ENCODE assay signal across 1 fruit fly cellular context in genomic region chr3R:9928205-9929008, dm6.
A peak's percentile ranks its signal among the peaks of the same experiment; 100 is the strongest.
TF ChIP-seq lines count a peak whose summit lies in the region.

No protein-coding gene starts in this region.

TF ChIP-seq in whole organism, embryonic, 481 proteins besides CTCF, POLR2A, EP300 and RAD21 (continued from another document):
- TF ChIP-seq gce (GFP tag; IDR thresholded peaks at IDR 0.05; lab: Robert Waterston, UW) (no peak), zen2 (GFP tag; IDR thresholded peaks at IDR 0.05; lab: Robert Waterston, UW; ENCODE audit: partially characterized antibody) (no peak), CG13894 (tag; optimal IDR thresholded peaks at IDR 0.05; lab: Kevin White, UChicago) (peak; percentile 72), tin (GFP tag; optimal IDR thresholded peaks at IDR 0.05; lab: Kevin White, UChicago) (no peak), amos (GFP tag; IDR thresholded peaks at IDR 0.05; lab: Robert Waterston, UW; ENCODE audit: partially characterized antibody) (0 out of 2 replicates have a peak, but pooled peaks have one; percentile 18), stc (GFP tag; IDR thresholded peaks at IDR 0.05; lab: Robert Waterston, UW) (no peak; the same call in 1 of the 2 replicates), CG17385 (GFP tag; optimal IDR thresholded peaks at IDR 0.05; lab: Kevin White, UChicago) (no peak), disco-r (GFP tag; optimal IDR thresholded peaks at IDR 0.05; lab: Kevin White, UChicago) (no peak), CG6689 (GFP tag; IDR thresholded peaks at IDR 0.05; lab: Robert Waterston, UW) (no peak), E2f2 (GFP tag; IDR thresholded peaks at IDR 0.05; lab: Robert Waterston, UW) (no peak), CHES-1-like (GFP tag; optimal IDR thresholded peaks at IDR 0.05; lab: Kevin White, UChicago) (no peak), Neu2 (GFP tag; optimal IDR thresholded peaks at IDR 0.05; lab: Kevin White, UChicago; ENCODE audit: borderline replicate concordance) (no peak), CG3838 (GFP tag; optimal IDR thresholded peaks at IDR 0.05; lab: Kevin White, UChicago) (no peak), CG18619 (GFP tag; optimal IDR thresholded peaks at IDR 0.05; lab: Kevin White, UChicago) (no peak), CG8290 (GFP tag; optimal IDR thresholded peaks at IDR 0.05; lab: Kevin White, UChicago) (no peak), CG8290 (tag; optimal IDR thresholded peaks at IDR 0.05; lab: Kevin White, UChicago) (peak in 1 of 2 experiments; percentile 21), CG10321 (GFP tag; IDR thresholded peaks at IDR 0.05; lab: Robert Waterston, UW) (no peak), MTF-1 (GFP tag; optimal IDR thresholded peaks at IDR 0.05; lab: Kevin White, UChicago; ENCODE audit: borderline replicate concordance) (peak; percentile 71), H2.0 (GFP tag; IDR thresholded peaks at IDR 0.05; lab: Robert Waterston, UW) (no peak), HmgZ (tag; optimal IDR thresholded peaks at IDR 0.05; lab: Kevin White, UChicago) (no peak), org-1 (GFP tag; optimal IDR thresholded peaks at IDR 0.05; lab: Kevin White, UChicago) (no peak), CG10209 (GFP tag; optimal IDR thresholded peaks at IDR 0.05; lab: Kevin White, UChicago) (no peak), HLHmδ (GFP tag; optimal IDR thresholded peaks at IDR 0.05; lab: Kevin White, UChicago) (no peak), CG34376 (GFP tag; optimal IDR thresholded peaks at IDR 0.05; lab: Kevin White, UChicago) (peak; percentile 14), ftz-f1 (GFP tag; optimal IDR thresholded peaks at IDR 0.05; lab: Kevin White, UChicago) (no peak), CG42726 (GFP tag; IDR thresholded peaks at IDR 0.05; lab: Robert Waterston, UW; ENCODE audit: partially characterized antibody) (0 out of 2 replicates have a peak, but pooled peaks have one; percentile 6), Trl (optimal IDR thresholded peaks at IDR 0.05; lab: Kevin White, UChicago) (peak; percentile 75 to 94), Trl (GFP tag; optimal IDR thresholded peaks at IDR 0.05; lab: Kevin White, UChicago) (peak; percentile 3), gfzf (GFP tag; optimal IDR thresholded peaks at IDR 0.05; lab: Kevin White, UChicago) (no peak), HLH4C (GFP tag; IDR thresholded peaks at IDR 0.05; lab: Robert Waterston, UW; ENCODE audit: partially characterized antibody) (no peak), vvl (GFP tag; IDR thresholded peaks at IDR 0.05; lab: Robert Waterston, UW) (0 out of 2 replicates have a peak, but pooled peaks have one; percentile 6), CG11456 (GFP tag; IDR thresholded peaks at IDR 0.05; lab: Robert Waterston, UW) (no peak), CG13296 (GFP tag; optimal IDR thresholded peaks at IDR 0.05; lab: Kevin White, UChicago) (no peak), bbx (GFP tag; IDR thresholded peaks at IDR 0.05; lab: Robert Waterston, UW; ENCODE audit: partially characterized antibody) (peak; percentile 20; the same call in 1 of the 2 replicates), CkIIα-i1 (GFP tag; IDR thresholded peaks at IDR 0.05; lab: Robert Waterston, UW) (no peak), CG1529 (GFP tag; optimal IDR thresholded peaks at IDR 0.05; lab: Kevin White, UChicago) (no peak), Hr39 (optimal IDR thresholded peaks at IDR 0.05; lab: Kevin White, UChicago) (no peak), CG12659 (GFP tag; optimal IDR thresholded peaks at IDR 0.05; lab: Kevin White, UChicago) (no peak), CG4820 (GFP tag; optimal IDR thresholded peaks at IDR 0.05; lab: Kevin White, UChicago) (no peak), wek (GFP tag; optimal IDR thresholded peaks at IDR 0.05; lab: Kevin White, UChicago) (no peak), rib (GFP tag; IDR thresholded peaks at IDR 0.05; lab: Robert Waterston, UW) (peak; percentile 84), CG16779 (GFP tag; IDR thresholded peaks at IDR 0.05; lab: Robert Waterston, UW) (no peak), Pdp1 (GFP tag; optimal IDR thresholded peaks at IDR 0.05; lab: Kevin White, UChicago) (peak in 1 of 2 experiments; percentile 92), CG13624 (GFP tag; optimal IDR thresholded peaks at IDR 0.05; lab: Kevin White, UChicago) (no peak), Sox102F (GFP tag; optimal IDR thresholded peaks at IDR 0.05; lab: Kevin White, UChicago) (no peak), seq (GFP tag; IDR thresholded peaks at IDR 0.05; lab: Robert Waterston, UW) (peak; percentile 24; the same call in 1 of the 2 replicates), jumu (GFP tag; optimal IDR thresholded peaks at IDR 0.05; lab: Kevin White, UChicago) (no peak), zf30C (GFP tag; optimal IDR thresholded peaks at IDR 0.05; lab: Kevin White, UChicago) (no peak), Ptx1 (GFP tag; IDR thresholded peaks at IDR 0.05; lab: Robert Waterston, UW) (no peak), ewg (GFP tag; optimal IDR thresholded peaks at IDR 0.05; lab: Kevin White, UChicago) (peak; percentile 85), psq (GFP tag; optimal IDR thresholded peaks at IDR 0.05; lab: Kevin White, UChicago) (peak; percentile 87), oc (tag; optimal IDR thresholded peaks at IDR 0.05; lab: Kevin White, UChicago) (peak; percentile 52), Hr78 (GFP tag; optimal IDR thresholded peaks at IDR 0.05; lab: Kevin White, UChicago) (no peak), sob (GFP tag; IDR thresholded peaks at IDR 0.05; lab: Robert Waterston, UW) (no peak), emc (GFP tag; optimal IDR thresholded peaks at IDR 0.05; lab: Kevin White, UChicago) (no peak), CG3163 (GFP tag; optimal IDR thresholded peaks at IDR 0.05; lab: Kevin White, UChicago) (peak; percentile 85), Hey (tag; optimal IDR thresholded peaks at IDR 0.05; lab: Kevin White, UChicago) (no peak), Lpt (GFP tag; optimal IDR thresholded peaks at IDR 0.05; lab: Kevin White, UChicago) (no peak), peb (GFP tag; IDR thresholded peaks at IDR 0.05; lab: Robert Waterston, UW) (no peak), CG17829 (tag; optimal IDR thresholded peaks at IDR 0.05; lab: Kevin White, UChicago) (no peak), CG34422 (GFP tag; IDR thresholded peaks at IDR 0.05; lab: Robert Waterston, UW) (peak; percentile 43; the same call in 1 of the 3 replicates), MBD-R2 (GFP tag; IDR thresholded peaks at IDR 0.05; lab: Robert Waterston, UW) (no peak), CG4360 (GFP tag; IDR thresholded peaks at IDR 0.05; lab: Robert Waterston, UW) (no peak), usp (GFP tag; optimal IDR thresholded peaks at IDR 0.05; lab: Kevin White, UChicago) (no peak), chm (GFP tag; IDR thresholded peaks at IDR 0.05; lab: Robert Waterston, UW) (no peak), nerfin-1 (tag; optimal IDR thresholded peaks at IDR 0.05; lab: Kevin White, UChicago) (peak; percentile 82), CG10147 (GFP tag; optimal IDR thresholded peaks at IDR 0.05; lab: Kevin White, UChicago) (peak; percentile 34), CG9437 (GFP tag; optimal IDR thresholded peaks at IDR 0.05; lab: Kevin White, UChicago) (no peak), Camta (GFP tag; optimal IDR thresholded peaks at IDR 0.05; lab: Kevin White, UChicago) (no peak), BEAF-32 (GFP tag; optimal IDR thresholded peaks at IDR 0.05; lab: Kevin White, UChicago) (no peak), NFAT (GFP tag; IDR thresholded peaks at IDR 0.05; lab: Robert Waterston, UW) (no peak), CG12219 (GFP tag; optimal IDR thresholded peaks at IDR 0.05; lab: Kevin White, UChicago) (no peak), mld (GFP tag; IDR thresholded peaks at IDR 0.05; lab: Robert Waterston, UW; ENCODE audit: partially characterized antibody) (no peak), CG13287 (GFP tag; IDR thresholded peaks at IDR 0.05; lab: Robert Waterston, UW; ENCODE audit: partially characterized antibody) (peak; percentile 36; the same call in 1 of the 2 replicates), pros (GFP tag; optimal IDR thresholded peaks at IDR 0.05; lab: Kevin White, UChicago) (peak; percentile 81), stwl (tag; optimal IDR thresholded peaks at IDR 0.05; lab: Kevin White, UChicago) (no peak), CG17802 (tag; optimal IDR thresholded peaks at IDR 0.05; lab: Kevin White, UChicago) (no peak), Bdp1 (GFP tag; optimal IDR thresholded peaks at IDR 0.05; lab: Kevin White, UChicago) (no peak), Dll (GFP tag; IDR thresholded peaks at IDR 0.05; lab: Robert Waterston, UW; ENCODE audit: partially characterized antibody) (0 out of 4 replicates have a peak, but pooled peaks have one; percentile 47), NfI (GFP tag; optimal IDR thresholded peaks at IDR 0.05; lab: Kevin White, UChicago) (no peak), Oaz (GFP tag; IDR thresholded peaks at IDR 0.05; lab: Robert Waterston, UW) (peak; percentile 23; the same call in 1 of the 2 replicates), dmrt99B (tag; optimal IDR thresholded peaks at IDR 0.05; lab: Kevin White, UChicago) (no peak), CG3281 (GFP tag; optimal IDR thresholded peaks at IDR 0.05; lab: Kevin White, UChicago) (no peak), Rx (GFP tag; IDR thresholded peaks at IDR 0.05; lab: Robert Waterston, UW) (no peak), onecut (GFP tag; IDR thresholded peaks at IDR 0.05; lab: Robert Waterston, UW) (no peak), Drgx (GFP tag; IDR thresholded peaks at IDR 0.05; lab: Robert Waterston, UW) (peak; percentile 54; the same call in 1 of the 2 replicates)
